Fruit fly (Drosophila melanogaster): Measurements from ENCODE around the gene CG17271.

CG17271 gene

dm6 chr3R:20833664-20834063 is 12.0 kb upstream of the CG17271 start (continued):
- TF ChIP-seq pan (optimal IDR thresholded peaks at IDR 0.05) (no peak), CG9705 (GFP tag; optimal IDR thresholded peaks at IDR 0.05) (no peak), Hr78 (GFP tag; optimal IDR thresholded peaks at IDR 0.05) (no peak), CG32264 (GFP tag; optimal IDR thresholded peaks at IDR 0.05) (no peak), foxo (GFP tag; optimal IDR thresholded peaks at IDR 0.05) (peak in 1 of 2 experiments; percentile 27), brk (GFP tag; optimal IDR thresholded peaks at IDR 0.05) (no peak), Dfd (GFP tag; optimal IDR thresholded peaks at IDR 0.05) (no peak), Jra (GFP tag; optimal IDR thresholded peaks at IDR 0.05) (no peak)

- TF ChIP-seq Vsx2 (GFP tag; optimal IDR thresholded peaks at IDR 0.05; ENCODE audit: partially characterized antibody) (no peak), N (GFP tag; optimal IDR thresholded peaks at IDR 0.05) (peak; percentile 57), HLH106 (tag; optimal IDR thresholded peaks at IDR 0.05) (no peak), usp (GFP tag; optimal IDR thresholded peaks at IDR 0.05) (no peak), Sp1 (GFP tag; optimal IDR thresholded peaks at IDR 0.05) (no peak), CG9705 (GFP tag; optimal IDR thresholded peaks at IDR 0.05) (no peak), jim (GFP tag; optimal IDR thresholded peaks at IDR 0.05) (no peak), sage (GFP tag; optimal IDR thresholded peaks at IDR 0.05) (no peak), Mio (GFP tag; optimal IDR thresholded peaks at IDR 0.05) (no peak), woc (GFP tag; optimal IDR thresholded peaks at IDR 0.05) (peak; percentile 2), CrebA (GFP tag; optimal IDR thresholded peaks at IDR 0.05; ENCODE audit: borderline replicate concordance) (no peak), pan (optimal IDR thresholded peaks at IDR 0.05) (no peak), Rel (GFP tag; optimal IDR thresholded peaks at IDR 0.05) (no peak), Rel (tag; optimal IDR thresholded peaks at IDR 0.05) (peak; percentile 78), Abd-B (GFP tag; optimal IDR thresholded peaks at IDR 0.05) (peak; percentile 15), Hr83 (GFP tag; optimal IDR thresholded peaks at IDR 0.05; ENCODE audit: poor library complexity, severe bottlenecking) (peak; percentile 50), lola (GFP tag; optimal IDR thresholded peaks at IDR 0.05) (peak; percentile 12), foxo (GFP tag; optimal IDR thresholded peaks at IDR 0.05) (peak in 1 of 2 experiments; percentile 55), Jra (GFP tag; optimal IDR thresholded peaks at IDR 0.05) (no peak), OdsH (GFP tag; optimal IDR thresholded peaks at IDR 0.05) (peak; percentile 26), ey (GFP tag; optimal IDR thresholded peaks at IDR 0.05) (peak; percentile 44), GATAd (GFP tag; optimal IDR thresholded peaks at IDR 0.05) (no peak), h (GFP tag; optimal IDR thresholded peaks at IDR 0.05) (peak; percentile 71), br (GFP tag; optimal IDR thresholded peaks at IDR 0.05) (peak; percentile 30), fru (GFP tag; optimal IDR thresholded peaks at IDR 0.05) (peak; percentile 46), Dif (GFP tag; optimal IDR thresholded peaks at IDR 0.05; ENCODE audit: partially characterized antibody) (peak; percentile 11), Hnf4 (GFP tag; optimal IDR thresholded peaks at IDR 0.05) (no peak), dsf (GFP tag; optimal IDR thresholded peaks at IDR 0.05; ENCODE audit: borderline replicate concordance) (no peak), Hr78 (GFP tag; optimal IDR thresholded peaks at IDR 0.05) (no peak), dmrt93B (GFP tag; optimal IDR thresholded peaks at IDR 0.05) (no peak), brk (GFP tag; optimal IDR thresholded peaks at IDR 0.05) (no peak), CG32264 (GFP tag; optimal IDR thresholded peaks at IDR 0.05) (no peak), tai (GFP tag; optimal IDR thresholded peaks at IDR 0.05) (peak; percentile 17), Myc (optimal IDR thresholded peaks at IDR 0.05) (no peak), sv (GFP tag; optimal IDR thresholded peaks at IDR 0.05) (no peak), psq (GFP tag; optimal IDR thresholded peaks at IDR 0.05) (no peak), Dfd (GFP tag; optimal IDR thresholded peaks at IDR 0.05) (peak; percentile 44), rgr (GFP tag; optimal IDR thresholded peaks at IDR 0.05) (peak; percentile 37), dl (GFP tag; optimal IDR thresholded peaks at IDR 0.05; ENCODE audit: insufficient read depth in 1 of 2, partially characterized antibody in 2 of 2) (no peak)
Observed at dm6 chr3R:20832689-20833524, 11.3 kb upstream of the CG17271 start, which contains the start of gene Synd. TSS of gene Synd (plus strand) at chr3R:20832799.

Data from whole organism, wandering third instar larva.